Fruit fly (Drosophila melanogaster) whole organism, prepupa: ENCODE data around the gene bip1.

Source experiments
- Blimp-1 ChIP-seq: fragments of 200-800 bp; sonication (Bioruptor generic); optimal IDR thresholded peaks from 3 replicates; lab custom pipeline; 2017; ENCODE audit warnings: missing biosample characterization, missing genetic modification characterization, mild to moderate bottlenecking, moderate library complexity, missing genetic modification reagents
- CG1621 ChIP-seq: fragments of 200-800 bp; sonication (Bioruptor generic); optimal IDR thresholded peaks from 3 replicates; lab custom pipeline; 2018; ENCODE audit warnings: missing biosample characterization, mild to moderate bottlenecking, missing genetic modification characterization
- CG4318 ChIP-seq: fragments of 200-800 bp; sonication (Bioruptor generic); optimal IDR thresholded peaks from 3 replicates; lab custom pipeline; 2017; ENCODE audit warnings: missing biosample characterization, mild to moderate bottlenecking, missing genetic modification characterization
- CG6808 ChIP-seq: fragments of 200-800 bp; sonication (Bioruptor generic); optimal IDR thresholded peaks from 3 replicates; lab custom pipeline; 2017; ENCODE audit warnings: missing biosample characterization, missing genetic modification characterization, mild to moderate bottlenecking, moderate library complexity, missing genetic modification reagents
- Smox ChIP-seq: fragments of 200-800 bp; sonication (Bioruptor generic); optimal IDR thresholded peaks from 3 replicates; lab custom pipeline; 2016; ENCODE audit warnings: missing biosample characterization, missing genetic modification characterization
- Sox102F ChIP-seq: fragments of 200-800 bp; sonication (Bioruptor generic); optimal IDR thresholded peaks from 2 replicates; lab custom pipeline; 2016; ENCODE audit warnings: missing biosample characterization, mild to moderate bottlenecking, missing genetic modification characterization
- acj6 ChIP-seq: fragments of 200-800 bp; sonication (Bioruptor generic); optimal IDR thresholded peaks from 3 replicates; lab custom pipeline; 2016; ENCODE audit warnings: missing biosample characterization, missing genetic modification characterization
- lz ChIP-seq: fragments of 200-800 bp; sonication (Bioruptor generic); optimal IDR thresholded peaks from 3 replicates; lab custom pipeline; 2016; ENCODE audit warnings: missing biosample characterization, missing genetic modification characterization
- net ChIP-seq: fragments of 200-800 bp; sonication (Bioruptor generic); optimal IDR thresholded peaks from 3 replicates; lab custom pipeline; 2016; ENCODE audit warnings: missing biosample characterization, missing genetic modification characterization
- pdm3 ChIP-seq: fragments of 200-800 bp; sonication (Bioruptor generic); optimal IDR thresholded peaks from 3 replicates; lab custom pipeline; 2016; ENCODE audit warnings: missing biosample characterization, missing genetic modification characterization
- spab ChIP-seq: fragments of 200-800 bp; sonication (Bioruptor generic); optimal IDR thresholded peaks from 2 replicates; lab custom pipeline; 2017; ENCODE audit warnings: missing biosample characterization, mild to moderate bottlenecking, missing genetic modification characterization, missing genetic modification reagents

dm6 chr3L:8059627-8060166 is 1.2 kb upstream of the bip1 start:
- TF ChIP-seq acj6 (GFP tag; lab: Kevin White, UChicago) (no peak), Sox102F (GFP tag; lab: Kevin White, UChicago) (no peak), Smox (GFP tag; lab: Kevin White, UChicago) (no peak), spab (GFP tag; lab: Kevin White, UChicago) (no peak), CG1621 (tag; lab: Kevin White, UChicago) (no peak), Blimp-1 (GFP tag; lab: Kevin White, UChicago) (no peak), pdm3 (no peak), lz (GFP tag; lab: Kevin White, UChicago) (no peak), net (no peak), CG4318 (GFP tag; lab: Kevin White, UChicago) (no peak), CG6808 (no peak)
